Worm (Caenorhabditis elegans) whole organism, L1 larva: ENCODE results near the gene Y53C12A.10.

Source experiments
- C34B4.2 ChIP-seq: sonication (generic microtip); optimal IDR thresholded peaks from 2 replicates; lab custom pipeline; 2017; ENCODE audit warnings: mild to moderate bottlenecking, missing genetic modification characterization, missing compliant biosample characterization
- aly-2 ChIP-seq: fragments of 150-350 bp; optimal IDR thresholded peaks from 2 replicates; lab custom pipeline; 2014; ENCODE audit warnings: missing biosample characterization, missing genetic modification characterization
- ama-1 ChIP-seq: fragments of 150-350 bp; optimal IDR thresholded peaks from 2 replicates; lab custom pipeline; 2014
- hlh-4 ChIP-seq: sonication (generic microtip); optimal IDR thresholded peaks from 2 replicates; lab custom pipeline; 2016; ENCODE audit warnings: mild to moderate bottlenecking, missing genetic modification characterization, missing compliant biosample characterization
- mdl-1 ChIP-seq, 2 experiments: fragments of 150-350 bp; optimal IDR thresholded peaks; 2 replicates each; lab custom pipeline; 2014 to 2017; ENCODE audit warnings: missing biosample characterization in 2 of 2, missing genetic modification characterization in 2 of 2, inconsistent platforms in 1 of 2
- nhr-11 ChIP-seq: fragments of 150-350 bp; optimal IDR thresholded peaks from 2 replicates; lab custom pipeline; 2014; ENCODE audit warnings: missing biosample characterization, missing genetic modification characterization
- pqm-1 ChIP-seq: sonication (generic microtip); optimal IDR thresholded peaks from 3 replicates; lab custom pipeline; 2017; ENCODE audit warnings: missing biosample characterization, missing genetic modification characterization
- skn-1 ChIP-seq: fragments of 150-350 bp; optimal IDR thresholded peaks from 2 replicates; lab custom pipeline; 2014; ENCODE audit warnings: missing biosample characterization, missing genetic modification characterization
- unc-130 ChIP-seq: fragments of 150-350 bp; optimal IDR thresholded peaks from 2 replicates; lab custom pipeline; 2017; ENCODE audit warnings: missing biosample characterization, missing genetic modification characterization, inconsistent platforms
- unc-98 ChIP-seq: fragments of 200-800 bp; sonication (Bioruptor generic); IDR thresholded peaks from 2 replicates; pipeline ENCODE4 v1.3.6; 2022; ENCODE audit warnings: missing genetic modification characterization, missing compliant biosample characterization
- ztf-4 ChIP-seq: fragments of 150-350 bp; optimal IDR thresholded peaks from 2 replicates; lab custom pipeline; 2014; ENCODE audit warnings: missing biosample characterization, missing genetic modification characterization

- no peak for TF ChIP-seq ztf-4
- TF ChIP-seq skn-1 = peak; percentile 57
- no peak for TF ChIP-seq ama-1 (lab: Kevin White, UChicago)
- TF ChIP-seq unc-98 (GFP tag; lab: Robert Waterston, UW) = no peak
- no peak for TF ChIP-seq mdl-1 (tag; optimal IDR thresholded peaks at IDR 0.05; lab: Kevin White, UChicago)
- TF ChIP-seq nhr-11 (tag; lab: Kevin White, UChicago) = no peak
- TF ChIP-seq aly-2 (tag; lab: Kevin White, UChicago) = no peak
- TF ChIP-seq pqm-1 = no peak
- TF ChIP-seq C34B4.2 (tag; lab: Kevin White, UChicago) = no peak
- peak; percentile 34 for TF ChIP-seq unc-130 (tag; lab: Kevin White, UChicago)
- no peak for TF ChIP-seq hlh-4
These were observed 1.6 kb upstream of the Y53C12A.10 start, which contains the start of gene Y53C12A.3 for ce11 chrII:9706207-9706606.
